Fruit fly (Drosophila melanogaster): ENCODE measurements around the gene CG13445.

CG13445 gene

dm6 chr3L:15809185-15809584, at the start of gene CG13445:
Gene CG13445, plus strand, starts transcription at chr3L:15809485.
- no peak for TF ChIP-seq CG8478 (optimal IDR thresholded peaks at IDR 0.05)
- no peak for TF ChIP-seq CTCF (optimal IDR thresholded peaks at IDR 0.05)

DNA sequence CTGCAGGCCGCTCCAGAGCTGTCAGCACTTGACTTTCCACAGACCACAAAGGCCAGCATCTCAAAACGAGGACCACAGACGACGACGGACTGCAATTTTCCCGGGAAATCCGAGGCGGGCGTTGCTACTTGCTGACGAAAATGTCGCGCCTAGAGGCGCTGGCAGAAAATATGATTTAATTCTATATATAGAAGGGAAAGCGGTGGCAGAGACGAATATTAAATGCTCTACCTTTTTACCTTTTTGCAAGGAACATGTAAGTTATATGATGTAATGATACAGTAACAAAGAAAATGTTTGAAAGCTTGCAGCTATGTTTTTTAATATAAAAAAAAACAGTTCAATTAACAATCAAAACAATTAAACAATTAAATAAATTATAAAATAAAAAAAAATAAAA, 48.8 kb upstream of the CG13445 start:
- TF ChIP-seq CTCF (optimal IDR thresholded peaks at IDR 0.05) (no peak), CG8478 (optimal IDR thresholded peaks at IDR 0.05) (no peak)

dm6 chr3L:15761918-15762317, 47.4 kb upstream of the CG13445 start:
- TF ChIP-seq CG8478 (optimal IDR thresholded peaks at IDR 0.05): no peak
- no peak for TF ChIP-seq CTCF (optimal IDR thresholded peaks at IDR 0.05)

DNA sequence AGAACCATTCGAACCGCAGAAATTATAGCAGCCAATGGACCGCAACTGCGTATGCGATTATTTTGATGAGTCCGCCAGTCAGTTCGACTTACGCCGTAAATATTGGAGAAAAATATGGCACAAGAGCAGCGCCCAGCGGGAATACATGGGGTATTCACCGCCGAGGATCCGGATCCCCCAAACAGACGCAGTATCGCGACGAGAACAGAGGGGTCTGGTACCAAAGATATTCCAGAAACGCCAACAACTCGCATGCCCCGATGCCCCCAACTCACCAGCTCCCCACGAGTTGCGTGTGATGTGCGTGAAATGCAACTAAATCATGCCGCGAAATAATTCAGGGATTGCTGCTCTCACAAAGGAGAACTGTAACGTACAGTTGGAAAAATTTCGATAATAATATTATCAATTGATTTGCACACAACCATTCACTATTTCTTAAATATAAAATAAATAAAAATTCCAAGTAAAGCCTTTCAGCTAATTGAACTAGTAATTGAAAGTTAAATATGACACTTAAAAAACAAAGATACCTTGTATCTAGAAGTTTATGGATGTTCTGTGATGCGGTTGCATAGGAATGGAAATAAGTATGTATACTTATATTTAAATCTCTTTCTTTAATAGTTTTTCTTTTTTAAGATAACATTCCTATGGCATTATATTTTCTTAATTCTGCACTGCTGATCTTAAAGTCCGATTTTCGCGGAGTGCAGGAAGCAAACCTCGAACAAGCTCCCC, 46.7 kb upstream of the CG13445 start:
- TF ChIP-seq CTCF (optimal IDR thresholded peaks at IDR 0.05): no peak
- TF ChIP-seq CG8478 (optimal IDR thresholded peaks at IDR 0.05): no peak

DNA sequence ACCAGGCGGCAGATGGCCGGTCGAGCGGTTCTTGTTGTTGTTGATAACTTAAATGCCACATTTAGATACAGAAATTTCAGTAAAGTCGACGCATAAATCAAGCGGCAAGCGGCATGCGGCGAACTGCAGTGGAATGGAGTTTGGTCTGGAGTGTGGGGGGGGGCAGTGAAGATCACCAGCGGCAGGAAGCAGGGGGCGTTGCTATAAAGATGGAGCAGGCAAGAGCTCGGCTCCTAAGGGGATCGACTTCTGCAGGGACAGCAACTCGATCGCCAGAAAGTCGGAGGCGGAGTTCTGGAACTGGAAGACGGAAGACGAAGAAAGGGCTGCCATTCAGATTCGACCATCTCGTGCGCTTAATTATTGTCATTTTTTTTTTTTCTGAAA, 46.1 kb upstream of the CG13445 start:
- TF ChIP-seq CTCF (optimal IDR thresholded peaks at IDR 0.05): no peak
- no peak for TF ChIP-seq CG8478 (optimal IDR thresholded peaks at IDR 0.05)

- TF ChIP-seq CTCF (optimal IDR thresholded peaks at IDR 0.05) (no peak), CG8478 (optimal IDR thresholded peaks at IDR 0.05) (no peak)
Observed at dm6 chr3L:15768947-15769389, 40.3 kb upstream of the CG13445 start.

DNA sequence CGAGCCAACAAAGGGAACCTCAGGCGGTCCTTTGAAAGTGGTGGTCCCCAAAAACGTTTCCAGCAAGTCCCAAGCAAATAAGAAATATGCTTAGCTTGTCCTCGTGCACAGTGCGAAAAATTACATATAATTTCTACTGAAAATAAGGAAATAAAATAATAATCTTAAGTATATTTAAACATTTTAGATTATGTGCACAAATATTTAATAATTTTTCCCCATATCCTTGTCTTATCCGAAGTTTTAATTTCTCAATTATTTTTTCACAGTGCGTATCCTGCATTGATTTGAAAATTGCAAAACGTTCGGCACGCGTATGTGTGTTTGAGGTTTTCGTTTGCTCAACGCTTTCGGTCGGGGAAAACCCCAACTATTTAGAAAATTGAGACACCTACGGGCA, 37.7 kb upstream of the CG13445 start:
- TF ChIP-seq CG8478 (optimal IDR thresholded peaks at IDR 0.05) (no peak), CTCF (optimal IDR thresholded peaks at IDR 0.05) (no peak)

DNA sequence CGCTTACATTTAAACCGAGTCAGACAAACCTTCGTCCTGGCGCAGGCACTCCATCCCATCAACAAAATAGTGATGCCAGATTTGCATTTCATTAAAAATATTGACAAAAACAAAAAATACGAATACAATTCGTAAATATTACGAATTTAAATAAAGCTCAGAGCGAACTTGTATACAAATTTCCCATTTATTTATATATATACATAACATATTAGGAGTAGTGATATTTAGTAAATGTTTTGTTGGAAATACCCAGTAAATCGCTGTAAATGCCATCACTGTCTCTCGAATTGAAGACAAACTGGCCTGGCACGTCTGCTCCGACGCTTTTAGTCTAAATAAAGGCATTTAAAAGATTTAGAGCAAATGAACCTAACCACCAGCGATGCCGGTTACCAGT, 37.0 kb upstream of the CG13445 start:
- TF ChIP-seq CG8478 (optimal IDR thresholded peaks at IDR 0.05): no peak
- no peak for TF ChIP-seq CTCF (optimal IDR thresholded peaks at IDR 0.05)

- TF ChIP-seq CTCF (optimal IDR thresholded peaks at IDR 0.05) (no peak), CG8478 (optimal IDR thresholded peaks at IDR 0.05) (no peak)
Observed at dm6 chr3L:15775498-15775897, 33.8 kb upstream of the CG13445 start.

- TF ChIP-seq CTCF (optimal IDR thresholded peaks at IDR 0.05) (no peak), CG8478 (optimal IDR thresholded peaks at IDR 0.05) (no peak)
Observed at dm6 chr3L:15777383-15777782, 31.9 kb upstream of the CG13445 start.

dm6 chr3L:15777839-15778238, 31.4 kb upstream of the CG13445 start:
- TF ChIP-seq CTCF (optimal IDR thresholded peaks at IDR 0.05): no peak

- TF ChIP-seq CTCF (optimal IDR thresholded peaks at IDR 0.05) (no peak), CG8478 (optimal IDR thresholded peaks at IDR 0.05) (no peak)
Observed at dm6 chr3L:15778951-15779350, 30.3 kb upstream of the CG13445 start.

DNA sequence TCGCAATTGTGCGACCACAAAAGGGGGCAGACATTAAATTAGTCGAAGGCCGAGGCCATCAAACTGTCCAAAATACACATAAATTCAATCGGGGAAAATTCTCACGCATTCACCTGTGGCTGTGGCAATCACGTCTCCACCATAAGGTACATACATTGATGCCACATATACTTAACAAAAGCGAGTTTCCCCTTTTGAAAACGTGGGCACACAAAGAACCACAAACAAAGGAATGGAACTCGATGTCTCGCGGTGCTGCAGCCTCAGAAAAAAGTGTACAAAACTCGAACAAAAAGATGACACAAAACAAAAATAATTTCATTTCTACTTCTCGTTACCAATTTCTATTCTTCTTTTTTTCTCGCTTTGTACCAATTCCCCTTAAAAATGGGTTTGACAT, 23.9 kb upstream of the CG13445 start:
- TF ChIP-seq CTCF (optimal IDR thresholded peaks at IDR 0.05): no peak
- no peak for TF ChIP-seq CG8478 (optimal IDR thresholded peaks at IDR 0.05)

dm6 chr3L:15787406-15787805, 21.9 kb upstream of the CG13445 start:
- TF ChIP-seq CG8478 (optimal IDR thresholded peaks at IDR 0.05): no peak
- no peak for TF ChIP-seq CTCF (optimal IDR thresholded peaks at IDR 0.05)

DNA sequence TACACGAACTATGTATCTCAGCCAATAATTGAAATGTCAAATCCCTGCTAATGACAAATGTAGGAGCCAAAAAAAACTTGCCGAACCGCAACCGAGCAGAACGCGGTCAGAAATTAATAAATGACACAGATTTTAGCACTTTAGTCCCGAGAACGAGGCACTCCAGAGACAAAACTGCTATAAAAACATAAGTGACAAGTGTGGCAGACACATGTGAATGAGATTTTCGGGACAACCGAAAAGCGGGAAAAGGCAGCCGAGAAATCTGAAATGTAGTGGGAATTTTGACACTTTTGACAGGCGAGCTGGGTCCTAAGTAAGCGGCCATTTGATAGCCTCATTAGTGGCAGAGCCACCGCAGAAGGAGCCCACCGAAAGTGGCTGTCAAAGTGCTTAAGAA, 18.2 kb upstream of the CG13445 start:
- TF ChIP-seq CG8478 (optimal IDR thresholded peaks at IDR 0.05) (no peak), CTCF (optimal IDR thresholded peaks at IDR 0.05) (no peak)

DNA sequence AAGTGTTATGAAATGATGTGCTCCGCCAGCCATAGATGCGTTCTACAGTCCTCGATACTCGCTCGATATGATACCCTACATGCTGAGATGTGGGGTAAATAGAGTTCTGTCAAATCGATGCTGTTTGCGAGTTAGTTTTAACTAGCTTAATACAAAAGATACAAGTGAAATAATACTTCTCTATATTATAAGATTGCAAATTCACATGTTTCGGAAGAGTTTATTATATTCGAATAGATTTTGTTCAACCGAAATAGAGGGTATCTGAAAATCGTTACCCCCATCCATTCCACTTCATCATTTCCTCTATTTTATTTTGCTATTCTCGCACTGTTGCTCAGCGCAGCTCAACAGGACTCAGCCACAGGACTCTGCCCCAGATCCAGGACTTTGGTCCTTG, 15.0 kb upstream of the CG13445 start:
- TF ChIP-seq CG8478 (optimal IDR thresholded peaks at IDR 0.05) (no peak), CTCF (optimal IDR thresholded peaks at IDR 0.05) (no peak)

dm6 chr3L:15802117-15802516, 7.2 kb upstream of the CG13445 start:
- TF ChIP-seq CTCF (optimal IDR thresholded peaks at IDR 0.05): no peak

All from S2 (cell line).